In genomic region chrIII:4284732-4285165, ce11 we compare ENCODE assay signal across 7 worm cellular contexts.
TF ChIP-seq lines count a peak whose summit lies in the region.

No protein-coding gene starts in this region.

TF ChIP-seq in whole organism, L1 larva, 84 proteins besides CTCF, POLR2A, EP300 and RAD21 (continues in another document):
- TF ChIP-seq zag-1 (tag; optimal IDR thresholded peaks at IDR 0.05; lab: Kevin White, UChicago) = no peak
- peak in 1 of 2 experiments; percentile 91 for TF ChIP-seq mdl-1 (tag; optimal IDR thresholded peaks at IDR 0.05; lab: Kevin White, UChicago)
- peak; percentile 23 for TF ChIP-seq lir-3 (tag; optimal IDR thresholded peaks at IDR 0.05; lab: Kevin White, UChicago; ENCODE audit: poor library complexity)
- TF ChIP-seq fkh-8 (tag; optimal IDR thresholded peaks at IDR 0.05; lab: Kevin White, UChicago) = no peak
- TF ChIP-seq mef-2 (tag; optimal IDR thresholded peaks at IDR 0.05; lab: Kevin White, UChicago) = no peak
- TF ChIP-seq pax-3 (tag; optimal IDR thresholded peaks at IDR 0.05; lab: Kevin White, UChicago) = peak; percentile 29
- no peak for TF ChIP-seq alr-1 (tag; optimal IDR thresholded peaks at IDR 0.05; lab: Kevin White, UChicago; ENCODE audit: borderline replicate concordance)
- peak; percentile 96 for TF ChIP-seq nhr-71 (tag; optimal IDR thresholded peaks at IDR 0.05; lab: Kevin White, UChicago)
- TF ChIP-seq nhr-85 (tag; lab: Kevin White, UChicago) = peak; percentile 100
- TF ChIP-seq grh-1 (GFP tag; IDR thresholded peaks at IDR 0.05; lab: Robert Waterston, UW) = peak; percentile 86
- peak; percentile 82 for TF ChIP-seq nhr-47 (tag; optimal IDR thresholded peaks at IDR 0.05; lab: Kevin White, UChicago)
- peak; percentile 68 for TF ChIP-seq ztf-4 (tag; optimal IDR thresholded peaks at IDR 0.05; lab: Kevin White, UChicago)

TF ChIP-seq in whole organism, L2 larva, 48 proteins besides CTCF, POLR2A, EP300 and RAD21 (continues in another document):
- TF ChIP-seq nhr-25 (tag; optimal IDR thresholded peaks at IDR 0.05; lab: Kevin White, UChicago) (peak; percentile 95), nhr-6 (tag; optimal IDR thresholded peaks at IDR 0.05; lab: Kevin White, UChicago) (peak; percentile 41), nhr-12 (tag; optimal IDR thresholded peaks at IDR 0.05; lab: Kevin White, UChicago) (no peak), crh-2 (tag; optimal IDR thresholded peaks at IDR 0.05; lab: Kevin White, UChicago) (peak; percentile 73), lin-13 (GFP tag; optimal IDR thresholded peaks at IDR 0.05; lab: Kevin White, UChicago) (peak; percentile 38), egl-27 (tag; optimal IDR thresholded peaks at IDR 0.05; lab: Kevin White, UChicago) (peak; percentile 72), fos-1 (tag; optimal IDR thresholded peaks at IDR 0.05; lab: Kevin White, UChicago) (peak; percentile 79), sma-9 (GFP tag; optimal IDR thresholded peaks at IDR 0.05; lab: Kevin White, UChicago) (peak; percentile 93), sma-9 (tag; optimal IDR thresholded peaks at IDR 0.05; lab: Kevin White, UChicago) (no peak), snpc-4 (tag; optimal IDR thresholded peaks at IDR 0.05; lab: Kevin White, UChicago) (peak; percentile 30), C34F6.9 (tag; optimal IDR thresholded peaks at IDR 0.05; lab: Kevin White, UChicago) (peak; percentile 56), mdl-1 (tag; optimal IDR thresholded peaks at IDR 0.05; lab: Kevin White, UChicago) (peak in 1 of 2 experiments; percentile 82), ceh-16 (tag; optimal IDR thresholded peaks at IDR 0.05; lab: Kevin White, UChicago) (peak; percentile 90)

TF ChIP-seq in whole organism, L3 larva, 47 proteins besides CTCF, POLR2A, EP300 and RAD21 (continues in another document):
- TF ChIP-seq sea-2 (GFP tag; optimal IDR thresholded peaks at IDR 0.05; lab: Kevin White, UChicago) (no peak), nhr-25 (tag; optimal IDR thresholded peaks at IDR 0.05; lab: Kevin White, UChicago) (peak; percentile 95), nhr-11 (tag; optimal IDR thresholded peaks at IDR 0.05; lab: Kevin White, UChicago) (no peak), snpc-4 (tag; optimal IDR thresholded peaks at IDR 0.05; lab: Kevin White, UChicago) (peak; percentile 43), skn-1 (tag; optimal IDR thresholded peaks at IDR 0.05; lab: Kevin White, UChicago) (no peak), nhr-43 (tag; optimal IDR thresholded peaks at IDR 0.05; lab: Kevin White, UChicago; ENCODE audit: poor library complexity, severe bottlenecking) (peak; percentile 94), nhr-67 (tag; optimal IDR thresholded peaks at IDR 0.05; lab: Kevin White, UChicago) (no peak), lin-15B (tag; optimal IDR thresholded peaks at IDR 0.05; lab: Kevin White, UChicago) (peak; percentile 40), jun-1 (tag; optimal IDR thresholded peaks at IDR 0.05; lab: Kevin White, UChicago) (peak; percentile 84), mml-1 (tag; optimal IDR thresholded peaks at IDR 0.05; lab: Kevin White, UChicago) (no peak), egl-5 (tag; optimal IDR thresholded peaks at IDR 0.05; lab: Kevin White, UChicago) (no peak), ztf-11 (tag; optimal IDR thresholded peaks at IDR 0.05; lab: Kevin White, UChicago) (no peak), R02D3.7 (tag; optimal IDR thresholded peaks at IDR 0.05; lab: Kevin White, UChicago) (peak; percentile 11), elt-1 (tag; optimal IDR thresholded peaks at IDR 0.05; lab: Kevin White, UChicago) (peak; percentile 28)

TF ChIP-seq in whole organism, L4 larva, 104 proteins besides CTCF, POLR2A, EP300 and RAD21 (continues in another document):
- TF ChIP-seq daf-19 (GFP tag; conservative IDR thresholded peaks at IDR 0.05; lab: Robert Waterston, UW) = no peak
- TF ChIP-seq hmg-1.1 (GFP tag; IDR thresholded peaks at IDR 0.05; lab: Robert Waterston, UW) = peak; percentile 52
- TF ChIP-seq spr-3 (GFP tag; optimal IDR thresholded peaks at IDR 0.05; lab: Kevin White, UChicago) = no peak
- TF ChIP-seq ZK337.2 (GFP tag; IDR thresholded peaks at IDR 0.05; lab: Robert Waterston, UW) = no peak
- TF ChIP-seq daf-8 (GFP tag; IDR thresholded peaks at IDR 0.05; lab: Robert Waterston, UW) = no peak
- peak; percentile 8 for TF ChIP-seq jun-1 (tag; optimal IDR thresholded peaks at IDR 0.05; lab: Kevin White, UChicago)
- TF ChIP-seq ZK546.5 (tag; optimal IDR thresholded peaks at IDR 0.05; lab: Kevin White, UChicago) = no peak
- peak in 1 of 2 experiments; percentile 25 for TF ChIP-seq hif-1 (tag; optimal IDR thresholded peaks at IDR 0.05; lab: Kevin White, UChicago)
- no peak for TF ChIP-seq F49E8.2 (tag; optimal IDR thresholded peaks at IDR 0.05; lab: Kevin White, UChicago; ENCODE audit: borderline replicate concordance)
- TF ChIP-seq mes-2 (tag; optimal IDR thresholded peaks at IDR 0.05; lab: Kevin White, UChicago; ENCODE audit: poor library complexity, severe bottlenecking) = peak; percentile 52
- TF ChIP-seq Y5F2A.4 (GFP tag; optimal IDR thresholded peaks at IDR 0.05; lab: Kevin White, UChicago) = no peak
- TF ChIP-seq lin-38 (GFP tag; IDR thresholded peaks at IDR 0.05; lab: Robert Waterston, UW) = peak; percentile 41; the same call in 1 of the 2 replicates
- TF ChIP-seq F10B5.3 (tag; optimal IDR thresholded peaks at IDR 0.05; lab: Kevin White, UChicago) = no peak
- TF ChIP-seq rbr-2 (tag; optimal IDR thresholded peaks at IDR 0.05; lab: Kevin White, UChicago) = peak; percentile 52

TF ChIP-seq in whole organism, late embryonic, 69 proteins besides CTCF, POLR2A, EP300 and RAD21 (continues in another document):
- TF ChIP-seq nfya-1 (tag; optimal IDR thresholded peaks at IDR 0.05; lab: Kevin White, UChicago) (no peak), unc-55 (GFP tag; optimal IDR thresholded peaks at IDR 0.05; lab: Kevin White, UChicago) (no peak), C08G9.2 (tag; optimal IDR thresholded peaks at IDR 0.05; lab: Kevin White, UChicago) (no peak), zip-5 (tag; optimal IDR thresholded peaks at IDR 0.05; lab: Kevin White, UChicago) (no peak), unc-42 (tag; optimal IDR thresholded peaks at IDR 0.05; lab: Kevin White, UChicago) (no peak), nhr-11 (tag; optimal IDR thresholded peaks at IDR 0.05; lab: Kevin White, UChicago) (no peak), ceh-45 (GFP tag; IDR thresholded peaks at IDR 0.05; lab: Robert Waterston, UW) (no peak), ref-2 (tag; optimal IDR thresholded peaks at IDR 0.05; lab: Kevin White, UChicago) (no peak), unc-86 (tag; optimal IDR thresholded peaks at IDR 0.05; lab: Kevin White, UChicago) (no peak), ceh-48 (tag; optimal IDR thresholded peaks at IDR 0.05; lab: Kevin White, UChicago) (no peak), pha-2 (tag; optimal IDR thresholded peaks at IDR 0.05; lab: Kevin White, UChicago) (no peak), odd-2 (tag; optimal IDR thresholded peaks at IDR 0.05; lab: Kevin White, UChicago) (no peak), lim-6 (tag; optimal IDR thresholded peaks at IDR 0.05; lab: Kevin White, UChicago) (no peak), pqm-1 (tag; optimal IDR thresholded peaks at IDR 0.05; lab: Kevin White, UChicago) (peak; percentile 14), F13H6.1 (tag; optimal IDR thresholded peaks at IDR 0.05; lab: Kevin White, UChicago) (no peak), dmd-4 (tag; optimal IDR thresholded peaks at IDR 0.05; lab: Kevin White, UChicago; ENCODE audit: borderline replicate concordance) (no peak)

TF ChIP-seq in whole organism, mixed stage, embryonic, 35 proteins besides CTCF, POLR2A, EP300 and RAD21:
- TF ChIP-seq nhr-12 (tag; optimal IDR thresholded peaks at IDR 0.05; lab: Kevin White, UChicago) (no peak), cnd-1 (tag; optimal IDR thresholded peaks at IDR 0.05; lab: Kevin White, UChicago) (peak; percentile 8)

TF ChIP-seq in whole organism, young adult, 124 proteins besides CTCF, POLR2A, EP300 and RAD21 (continues in another document):
- no peak for TF ChIP-seq hsf-1 (GFP tag; IDR thresholded peaks at IDR 0.05; lab: Robert Waterston, UW)
- no peak for TF ChIP-seq ztf-28 (GFP tag; IDR thresholded peaks at IDR 0.05; lab: Robert Waterston, UW)
- peak; percentile 78 for TF ChIP-seq dox-1 (GFP tag; IDR thresholded peaks at IDR 0.05; lab: Robert Waterston, UW)
- no peak for TF ChIP-seq nhr-120 (GFP tag; IDR thresholded peaks at IDR 0.05; lab: Robert Waterston, UW)
- TF ChIP-seq zfh-2 (GFP tag; conservative IDR thresholded peaks at IDR 0.05; lab: Robert Waterston, UW) = peak; percentile 73
- TF ChIP-seq nhr-80 (tag; optimal IDR thresholded peaks at IDR 0.05; lab: Kevin White, UChicago) = peak; percentile 88
- no peak for TF ChIP-seq F55B11.4 (tag; optimal IDR thresholded peaks at IDR 0.05; lab: Kevin White, UChicago; ENCODE audit: borderline replicate concordance, insufficient read depth)
- TF ChIP-seq nfyb-1 (GFP tag; IDR thresholded peaks at IDR 0.05; lab: Robert Waterston, UW) = peak; percentile 68; the same call in 1 of the 2 replicates
- TF ChIP-seq tbp1 (GFP tag; optimal IDR thresholded peaks at IDR 0.05; lab: Kevin White, UChicago) = peak; percentile 43
- TF ChIP-seq lsy-27 (tag; optimal IDR thresholded peaks at IDR 0.05; lab: Kevin White, UChicago; ENCODE audit: borderline replicate concordance, insufficient read depth) = no peak
- TF ChIP-seq attf-3 (GFP tag; conservative IDR thresholded peaks at IDR 0.05; lab: Robert Waterston, UW) = no peak
- no peak for TF ChIP-seq efl-1 (GFP tag; optimal IDR thresholded peaks at IDR 0.05; lab: Kevin White, UChicago)
- TF ChIP-seq egrh-3 (GFP tag; IDR thresholded peaks at IDR 0.05; lab: Robert Waterston, UW) = no peak
- TF ChIP-seq ama-1 (optimal IDR thresholded peaks at IDR 0.05; lab: Kevin White, UChicago) = no peak
- TF ChIP-seq ama-1 (GFP tag; optimal IDR thresholded peaks at IDR 0.05; lab: Kevin White, UChicago) = no peak
- TF ChIP-seq madf-3 (GFP tag; IDR thresholded peaks at IDR 0.05; lab: Robert Waterston, UW) = no peak
- TF ChIP-seq ztf-22 (GFP tag; optimal IDR thresholded peaks at IDR 0.05; lab: Kevin White, UChicago) = peak; percentile 24
- no peak for TF ChIP-seq Y56A3A.18 (GFP tag; IDR thresholded peaks at IDR 0.05; lab: Robert Waterston, UW)
- no peak for TF ChIP-seq sptf-2 (GFP tag; optimal IDR thresholded peaks at IDR 0.05; lab: Kevin White, UChicago)
- TF ChIP-seq F23B12.7 (tag; optimal IDR thresholded peaks at IDR 0.05; lab: Kevin White, UChicago; ENCODE audit: insufficient read depth) = no peak
- TF ChIP-seq ztf-25 (GFP tag; IDR thresholded peaks at IDR 0.05; lab: Robert Waterston, UW) = no peak
- TF ChIP-seq ZK185.1 (tag; optimal IDR thresholded peaks at IDR 0.05; lab: Kevin White, UChicago; ENCODE audit: poor library complexity, severe bottlenecking) = no peak
- TF ChIP-seq ztf-26 (tag; optimal IDR thresholded peaks at IDR 0.05; lab: Kevin White, UChicago) = peak; percentile 75
- no peak for TF ChIP-seq F33H1.4 (GFP tag; IDR thresholded peaks at IDR 0.05; lab: Robert Waterston, UW)
- TF ChIP-seq F22D6.2 (tag; optimal IDR thresholded peaks at IDR 0.05; lab: Kevin White, UChicago) = peak; percentile 14
- TF ChIP-seq F37B4.10 (GFP tag; IDR thresholded peaks at IDR 0.05; lab: Robert Waterston, UW) = no peak
- TF ChIP-seq atf-7 (tag; optimal IDR thresholded peaks at IDR 0.05; lab: Kevin White, UChicago) = peak; percentile 77
- peak; percentile 57 for TF ChIP-seq pha-4 (tag; optimal IDR thresholded peaks at IDR 0.05; lab: Kevin White, UChicago)
- TF ChIP-seq unc-130 (GFP tag; optimal IDR thresholded peaks at IDR 0.05; lab: Kevin White, UChicago) = no peak
